Fruit fly (Drosophila melanogaster): ENCODE data around the gene Ip259.

Gene Ip259

DNA sequence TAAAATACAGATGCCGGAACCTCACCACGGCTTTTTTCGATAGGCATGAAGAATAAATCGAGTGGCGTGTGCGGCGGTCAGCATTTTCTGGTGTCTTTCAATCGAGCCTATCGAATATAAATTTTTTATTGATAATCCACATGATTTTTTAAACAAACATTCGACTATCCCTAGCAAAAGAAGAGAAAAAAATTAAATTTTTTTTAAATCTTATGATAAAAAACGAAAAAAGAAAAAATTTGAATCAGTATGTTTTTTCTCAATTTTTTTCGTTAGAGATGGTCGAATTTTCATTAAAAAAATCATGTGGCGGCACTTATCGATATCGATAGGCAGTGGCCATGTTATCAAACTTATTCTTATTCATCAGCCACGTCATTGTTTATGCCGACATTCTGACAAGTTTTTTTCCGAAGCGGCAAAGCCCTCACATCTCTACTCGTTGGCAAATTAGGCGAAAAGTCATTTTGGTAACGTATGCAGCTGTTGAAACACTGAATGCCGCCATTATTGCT, 18.4 kb downstream of the Ip259 start, which contains the start of the genes SmB and KdelR (continued):
- TF ChIP-seq kni (GFP tag; optimal IDR thresholded peaks at IDR 0.05) (no peak), HmgZ (tag; optimal IDR thresholded peaks at IDR 0.05) (no peak), CG1603 (tag; optimal IDR thresholded peaks at IDR 0.05) (peak; percentile 16), H15 (GFP tag; IDR thresholded peaks at IDR 0.05) (no peak), crc (GFP tag; optimal IDR thresholded peaks at IDR 0.05) (no peak), CG5180 (GFP tag; optimal IDR thresholded peaks at IDR 0.05) (no peak), kay (GFP tag; optimal IDR thresholded peaks at IDR 0.05) (peak; percentile 90), tna (GFP tag; IDR thresholded peaks at IDR 0.05; ENCODE audit: partially characterized antibody) (peak; percentile 84), Myb (GFP tag; optimal IDR thresholded peaks at IDR 0.05) (no peak), gsb (GFP tag; IDR thresholded peaks at IDR 0.05) (no peak), gro (GFP tag; optimal IDR thresholded peaks at IDR 0.05) (no peak), CG6854 (GFP tag; optimal IDR thresholded peaks at IDR 0.05) (no peak), CG10267 (tag; optimal IDR thresholded peaks at IDR 0.05) (peak; percentile 73), trh (GFP tag; optimal IDR thresholded peaks at IDR 0.05) (no peak), CG16779 (GFP tag; IDR thresholded peaks at IDR 0.05) (no peak), Atf6 (GFP tag; IDR thresholded peaks at IDR 0.05) (no peak), tio (GFP tag; optimal IDR thresholded peaks at IDR 0.05) (no peak), CG18764 (GFP tag; optimal IDR thresholded peaks at IDR 0.05) (no peak), ham (GFP tag; IDR thresholded peaks at IDR 0.05) (no peak), CG3281 (GFP tag; optimal IDR thresholded peaks at IDR 0.05) (no peak), CG13894 (tag; optimal IDR thresholded peaks at IDR 0.05) (no peak), ac (GFP tag; optimal IDR thresholded peaks at IDR 0.05) (no peak), slbo (GFP tag; IDR thresholded peaks at IDR 0.05) (peak; percentile 26; the same call in 1 of the 2 replicates), prd (optimal IDR thresholded peaks at IDR 0.05) (no peak), prd (GFP tag; IDR thresholded peaks at IDR 0.05) (no peak), fd3F (GFP tag; optimal IDR thresholded peaks at IDR 0.05) (no peak), seq (GFP tag; IDR thresholded peaks at IDR 0.05) (no peak), CG6175 (GFP tag; IDR thresholded peaks at IDR 0.05) (no peak), ken (GFP tag; IDR thresholded peaks at IDR 0.05) (no peak), Kr (GFP tag; optimal IDR thresholded peaks at IDR 0.05) (no peak), Dbx (GFP tag; IDR thresholded peaks at IDR 0.05) (no peak), Atf3 (GFP tag; optimal IDR thresholded peaks at IDR 0.05) (peak; percentile 31), Abd-B (GFP tag; optimal IDR thresholded peaks at IDR 0.05) (no peak), onecut (GFP tag; IDR thresholded peaks at IDR 0.05) (no peak), sr (GFP tag; IDR thresholded peaks at IDR 0.05) (no peak), CG31388 (GFP tag; optimal IDR thresholded peaks at IDR 0.05) (no peak), CG2678 (tag; optimal IDR thresholded peaks at IDR 0.05) (no peak), Camta (GFP tag; optimal IDR thresholded peaks at IDR 0.05) (no peak), CG11093 (GFP tag; IDR thresholded peaks at IDR 0.05) (no peak), hth (optimal IDR thresholded peaks at IDR 0.05) (no peak), CG6254 (GFP tag; optimal IDR thresholded peaks at IDR 0.05) (no peak), abd-A (tag; optimal IDR thresholded peaks at IDR 0.05) (no peak), CG2889 (GFP tag; IDR thresholded peaks at IDR 0.05) (no peak), zen (tag; optimal IDR thresholded peaks at IDR 0.05) (peak; percentile 11), lab (GFP tag; optimal IDR thresholded peaks at IDR 0.05) (no peak), CG17361 (GFP tag; IDR thresholded peaks at IDR 0.05) (peak; percentile 60; the same call in 2 of the 3 replicates), disco-r (GFP tag; optimal IDR thresholded peaks at IDR 0.05) (no peak), CG16813 (GFP tag; IDR thresholded peaks at IDR 0.05; ENCODE audit: partially characterized antibody) (peak; percentile 82), CG15514 (GFP tag; optimal IDR thresholded peaks at IDR 0.05) (peak; percentile 66), ems (GFP tag; optimal IDR thresholded peaks at IDR 0.05) (no peak), CG30403 (GFP tag; optimal IDR thresholded peaks at IDR 0.05) (peak; percentile 44), CG12942 (GFP tag; optimal IDR thresholded peaks at IDR 0.05) (no peak)
